4 fruit fly cellular contexts compared by ENCODE assay signal in genomic region chrX:7204183-7204582, dm6.
TF ChIP-seq lines count a peak whose summit lies in the region.

No protein-coding gene starts in this region.

- TF ChIP-seq CTCF in whole organism, embryonic (GFP tag; optimal IDR thresholded peaks at IDR 0.05; lab: Kevin White, UChicago), result no peak

TF ChIP-seq in whole organism, embryonic, 481 proteins besides CTCF, POLR2A, EP300 and RAD21 (continues in another document):
- TF ChIP-seq knrl (GFP tag; IDR thresholded peaks at IDR 0.05; lab: Robert Waterston, UW; ENCODE audit: partially characterized antibody), result no peak
- TF ChIP-seq chinmo (GFP tag; IDR thresholded peaks at IDR 0.05; lab: Robert Waterston, UW; ENCODE audit: partially characterized antibody), result no peak
- TF ChIP-seq CG1529 (GFP tag; optimal IDR thresholded peaks at IDR 0.05; lab: Kevin White, UChicago), result peak; percentile 18
- no peak for TF ChIP-seq CG17912 (GFP tag; optimal IDR thresholded peaks at IDR 0.05; lab: Kevin White, UChicago)
- TF ChIP-seq ewg (GFP tag; optimal IDR thresholded peaks at IDR 0.05; lab: Kevin White, UChicago), result peak; percentile 43
- TF ChIP-seq CkIIα-i1 (GFP tag; IDR thresholded peaks at IDR 0.05; lab: Robert Waterston, UW), result no peak
- no peak for TF ChIP-seq Bteb2 (GFP tag; optimal IDR thresholded peaks at IDR 0.05; lab: Kevin White, UChicago)
- TF ChIP-seq CG12236 (GFP tag; optimal IDR thresholded peaks at IDR 0.05; lab: Kevin White, UChicago), result no peak
- no peak for TF ChIP-seq NFAT (GFP tag; IDR thresholded peaks at IDR 0.05; lab: Robert Waterston, UW)
- no peak for TF ChIP-seq CG1647 (GFP tag; optimal IDR thresholded peaks at IDR 0.05; lab: Kevin White, UChicago)
- peak; percentile 26 for TF ChIP-seq Asciz (GFP tag; optimal IDR thresholded peaks at IDR 0.05; lab: Kevin White, UChicago)
- peak; percentile 83 for TF ChIP-seq CG11504 (tag; optimal IDR thresholded peaks at IDR 0.05; lab: Kevin White, UChicago)
- no peak for TF ChIP-seq CG8478 (optimal IDR thresholded peaks at IDR 0.05; lab: Kevin White, UChicago)
- no peak for TF ChIP-seq Hr39 (optimal IDR thresholded peaks at IDR 0.05; lab: Kevin White, UChicago)
- TF ChIP-seq Camta (GFP tag; optimal IDR thresholded peaks at IDR 0.05; lab: Kevin White, UChicago), result no peak
- peak; percentile 70 for TF ChIP-seq unpg (GFP tag; optimal IDR thresholded peaks at IDR 0.05; lab: Kevin White, UChicago)
- TF ChIP-seq CG4617 (GFP tag; optimal IDR thresholded peaks at IDR 0.05; lab: Kevin White, UChicago; ENCODE audit: borderline replicate concordance), result no peak
- TF ChIP-seq Hr78 (GFP tag; optimal IDR thresholded peaks at IDR 0.05; lab: Kevin White, UChicago), result peak in 1 of 2 experiments; percentile 42
- TF ChIP-seq Hmx (GFP tag; optimal IDR thresholded peaks at IDR 0.05; lab: Kevin White, UChicago), result no peak
- no peak for TF ChIP-seq Lim3 (GFP tag; IDR thresholded peaks at IDR 0.05; lab: Robert Waterston, UW)
- TF ChIP-seq dysf (GFP tag; IDR thresholded peaks at IDR 0.05; lab: Robert Waterston, UW), result peak; percentile 60; the same call in 2 of the 3 replicates
- TF ChIP-seq Hey (tag; optimal IDR thresholded peaks at IDR 0.05; lab: Kevin White, UChicago), result no peak
- no peak for TF ChIP-seq CG31388 (GFP tag; optimal IDR thresholded peaks at IDR 0.05; lab: Kevin White, UChicago)

TF ChIP-seq in whole organism, prepupa, 60 proteins besides CTCF, POLR2A, EP300 and RAD21 (continues in another document):
- TF ChIP-seq CG1621 (tag; optimal IDR thresholded peaks at IDR 0.05; lab: Kevin White, UChicago), result peak; percentile 9
- TF ChIP-seq Lpt (GFP tag; optimal IDR thresholded peaks at IDR 0.05; lab: Kevin White, UChicago), result peak; percentile 80
- TF ChIP-seq CG34406 (GFP tag; optimal IDR thresholded peaks at IDR 0.05; lab: Kevin White, UChicago), result peak; percentile 78
- TF ChIP-seq CG9139 (GFP tag; optimal IDR thresholded peaks at IDR 0.05; lab: Kevin White, UChicago), result peak; percentile 38
- TF ChIP-seq CG3919 (GFP tag; optimal IDR thresholded peaks at IDR 0.05; lab: Kevin White, UChicago), result peak; percentile 76
- TF ChIP-seq CG8319 (GFP tag; optimal IDR thresholded peaks at IDR 0.05; lab: Kevin White, UChicago), result no peak
- TF ChIP-seq net (GFP tag; optimal IDR thresholded peaks at IDR 0.05; lab: Kevin White, UChicago), result peak; percentile 74
- peak; percentile 72 for TF ChIP-seq pdm3 (GFP tag; optimal IDR thresholded peaks at IDR 0.05; lab: Kevin White, UChicago)
- TF ChIP-seq Hr38 (GFP tag; optimal IDR thresholded peaks at IDR 0.05; lab: Kevin White, UChicago), result no peak
- TF ChIP-seq acj6 (GFP tag; optimal IDR thresholded peaks at IDR 0.05; lab: Kevin White, UChicago), result peak; percentile 80
- peak; percentile 86 for TF ChIP-seq Ets96B (tag; optimal IDR thresholded peaks at IDR 0.05; lab: Kevin White, UChicago)
- TF ChIP-seq Ets21C (GFP tag; optimal IDR thresholded peaks at IDR 0.05; lab: Kevin White, UChicago), result peak; percentile 28
- TF ChIP-seq CG11902 (GFP tag; optimal IDR thresholded peaks at IDR 0.05; lab: Kevin White, UChicago), result peak; percentile 23
- TF ChIP-seq CG11294 (GFP tag; IDR thresholded peaks at IDR 0.05; lab: Robert Waterston, UW), result peak; percentile 61; the same call in 1 of the 2 replicates
- peak; percentile 75 for TF ChIP-seq Met (GFP tag; optimal IDR thresholded peaks at IDR 0.05; lab: Kevin White, UChicago)
- TF ChIP-seq Hr39 (GFP tag; optimal IDR thresholded peaks at IDR 0.05; lab: Kevin White, UChicago), result peak; percentile 49
- TF ChIP-seq CG8632 (GFP tag; optimal IDR thresholded peaks at IDR 0.05; lab: Kevin White, UChicago), result peak; percentile 78
- TF ChIP-seq topi (GFP tag; optimal IDR thresholded peaks at IDR 0.05; lab: Kevin White, UChicago), result peak; percentile 77
- TF ChIP-seq CG8119 (GFP tag; IDR thresholded peaks at IDR 0.05; lab: Robert Waterston, UW), result peak; percentile 93
- TF ChIP-seq CG11762 (GFP tag; optimal IDR thresholded peaks at IDR 0.05; lab: Kevin White, UChicago; ENCODE audit: insufficient read depth), result peak; percentile 54
- no peak for TF ChIP-seq fkh (GFP tag; optimal IDR thresholded peaks at IDR 0.05; lab: Kevin White, UChicago)
- peak; percentile 90 for TF ChIP-seq CG3032 (tag; optimal IDR thresholded peaks at IDR 0.05; lab: Kevin White, UChicago)
- peak; percentile 70 for TF ChIP-seq eg (GFP tag; IDR thresholded peaks at IDR 0.05; lab: Robert Waterston, UW)

TF ChIP-seq in whole organism, pupa, 21 proteins besides CTCF, POLR2A, EP300 and RAD21:
- TF ChIP-seq Pif1A (GFP tag; optimal IDR thresholded peaks at IDR 0.05; lab: Kevin White, UChicago), result peak; percentile 45
- TF ChIP-seq CG13204 (GFP tag; optimal IDR thresholded peaks at IDR 0.05; lab: Kevin White, UChicago), result no peak
- TF ChIP-seq Pif1B (GFP tag; optimal IDR thresholded peaks at IDR 0.05; lab: Kevin White, UChicago), result peak; percentile 47
- no peak for TF ChIP-seq fd96Ca (GFP tag; IDR thresholded peaks at IDR 0.05; lab: Robert Waterston, UW)
- peak; percentile 88 for TF ChIP-seq CG15710 (tag; optimal IDR thresholded peaks at IDR 0.05; lab: Kevin White, UChicago)
- TF ChIP-seq CG32121 (GFP tag; IDR thresholded peaks at IDR 0.05; lab: Robert Waterston, UW), result peak; percentile 50; the same call in 1 of the 2 replicates
- TF ChIP-seq EcR (GFP tag; optimal IDR thresholded peaks at IDR 0.05; lab: Kevin White, UChicago), result no peak
- peak; percentile 89 for TF ChIP-seq CG14655 (GFP tag; optimal IDR thresholded peaks at IDR 0.05; lab: Kevin White, UChicago)
- TF ChIP-seq rn (GFP tag; IDR thresholded peaks at IDR 0.05; lab: Robert Waterston, UW), result peak; percentile 32; the same call in 1 of the 2 replicates
- peak; percentile 84 for TF ChIP-seq CG17806 (tag; optimal IDR thresholded peaks at IDR 0.05; lab: Kevin White, UChicago)
- TF ChIP-seq CG8301 (tag; optimal IDR thresholded peaks at IDR 0.05; lab: Kevin White, UChicago), result peak; percentile 89
- TF ChIP-seq CG10348 (GFP tag; IDR thresholded peaks at IDR 0.05; lab: Robert Waterston, UW), result no peak
- TF ChIP-seq Snoo (tag; optimal IDR thresholded peaks at IDR 0.05; lab: Kevin White, UChicago), result peak; percentile 69
- TF ChIP-seq CG34367 (tag; optimal IDR thresholded peaks at IDR 0.05; lab: Kevin White, UChicago), result peak; percentile 80
- TF ChIP-seq gl (tag; optimal IDR thresholded peaks at IDR 0.05; lab: Kevin White, UChicago), result peak; percentile 29
- peak; percentile 37; the same call in 1 of the 2 replicates for TF ChIP-seq Ets98B (GFP tag; IDR thresholded peaks at IDR 0.05; lab: Robert Waterston, UW)
- TF ChIP-seq CG9948 (tag; optimal IDR thresholded peaks at IDR 0.05; lab: Kevin White, UChicago), result peak; percentile 93
- peak; percentile 56; the same call in 2 of the 3 replicates for TF ChIP-seq CG4496 (GFP tag; IDR thresholded peaks at IDR 0.05; lab: Robert Waterston, UW)
- peak; percentile 52 for TF ChIP-seq CG12605 (GFP tag; IDR thresholded peaks at IDR 0.05; lab: Robert Waterston, UW)
- peak; percentile 86 for TF ChIP-seq D1 (tag; optimal IDR thresholded peaks at IDR 0.05; lab: Kevin White, UChicago)
- TF ChIP-seq CG8159 (tag; optimal IDR thresholded peaks at IDR 0.05; lab: Kevin White, UChicago), result peak; percentile 90

TF ChIP-seq in whole organism, wandering third instar larva, 38 proteins besides CTCF, POLR2A, EP300 and RAD21 (continues in another document):
- TF ChIP-seq Hr83 (GFP tag; optimal IDR thresholded peaks at IDR 0.05; lab: Kevin White, UChicago; ENCODE audit: poor library complexity, severe bottlenecking) (no peak), foxo (GFP tag; optimal IDR thresholded peaks at IDR 0.05; lab: Kevin White, UChicago) (peak in 1 of 2 experiments; percentile 76), Dfd (GFP tag; optimal IDR thresholded peaks at IDR 0.05; lab: Kevin White, UChicago) (no peak), jim (GFP tag; optimal IDR thresholded peaks at IDR 0.05; lab: Kevin White, UChicago) (no peak), HLH106 (tag; optimal IDR thresholded peaks at IDR 0.05; lab: Kevin White, UChicago) (peak; percentile 87), Myc (optimal IDR thresholded peaks at IDR 0.05; lab: Kevin White, UChicago) (no peak), sage (GFP tag; optimal IDR thresholded peaks at IDR 0.05; lab: Kevin White, UChicago) (no peak), CG32264 (GFP tag; optimal IDR thresholded peaks at IDR 0.05; lab: Kevin White, UChicago) (no peak), dsf (GFP tag; optimal IDR thresholded peaks at IDR 0.05; lab: Kevin White, UChicago; ENCODE audit: borderline replicate concordance) (no peak), OdsH (GFP tag; optimal IDR thresholded peaks at IDR 0.05; lab: Kevin White, UChicago) (peak; percentile 74), woc (GFP tag; optimal IDR thresholded peaks at IDR 0.05; lab: Kevin White, UChicago) (peak; percentile 43), Hnf4 (GFP tag; optimal IDR thresholded peaks at IDR 0.05; lab: Kevin White, UChicago) (peak; percentile 10), Jra (GFP tag; optimal IDR thresholded peaks at IDR 0.05; lab: Kevin White, UChicago) (peak; percentile 30), ey (GFP tag; optimal IDR thresholded peaks at IDR 0.05; lab: Kevin White, UChicago) (peak; percentile 65), psq (GFP tag; optimal IDR thresholded peaks at IDR 0.05; lab: Kevin White, UChicago) (peak; percentile 71), Vsx2 (GFP tag; optimal IDR thresholded peaks at IDR 0.05; lab: Kevin White, UChicago; ENCODE audit: partially characterized antibody) (no peak), dmrt93B (GFP tag; optimal IDR thresholded peaks at IDR 0.05; lab: Kevin White, UChicago) (peak; percentile 60), Dif (GFP tag; optimal IDR thresholded peaks at IDR 0.05; lab: Kevin White, UChicago; ENCODE audit: partially characterized antibody) (no peak), Abd-B (GFP tag; optimal IDR thresholded peaks at IDR 0.05; lab: Kevin White, UChicago) (no peak), tai (GFP tag; optimal IDR thresholded peaks at IDR 0.05; lab: Kevin White, UChicago) (no peak), sv (GFP tag; optimal IDR thresholded peaks at IDR 0.05; lab: Kevin White, UChicago) (no peak), CrebA (GFP tag; optimal IDR thresholded peaks at IDR 0.05; lab: Kevin White, UChicago; ENCODE audit: borderline replicate concordance) (no peak), brk (GFP tag; optimal IDR thresholded peaks at IDR 0.05; lab: Kevin White, UChicago) (peak; percentile 39), h (GFP tag; optimal IDR thresholded peaks at IDR 0.05; lab: Kevin White, UChicago) (peak; percentile 68), fru (GFP tag; optimal IDR thresholded peaks at IDR 0.05; lab: Kevin White, UChicago) (peak; percentile 70), lola (GFP tag; optimal IDR thresholded peaks at IDR 0.05; lab: Kevin White, UChicago) (no peak), pan (optimal IDR thresholded peaks at IDR 0.05; lab: Kevin White, UChicago) (no peak), Hr78 (GFP tag; optimal IDR thresholded peaks at IDR 0.05; lab: Kevin White, UChicago) (no peak), usp (GFP tag; optimal IDR thresholded peaks at IDR 0.05; lab: Kevin White, UChicago) (no peak), CG9705 (GFP tag; optimal IDR thresholded peaks at IDR 0.05; lab: Kevin White, UChicago) (peak; percentile 7), Sp1 (GFP tag; optimal IDR thresholded peaks at IDR 0.05; lab: Kevin White, UChicago) (peak; percentile 88), N (GFP tag; optimal IDR thresholded peaks at IDR 0.05; lab: Kevin White, UChicago) (no peak)

Comparison
In these comparisons a context has a peak if more than half of its experiments do, and no peak if none do; other contexts are left out.
1. Of the 7 proteins assayed by ChIP-seq in both whole organism, embryonic and whole organism, prepupa: peak only in whole organism, embryonic: none; only in whole organism, prepupa: CG16779, Gug, Hr39 and Lpt; in both: Blimp-1 and Sox102F; in neither: 1.